Fruit fly (Drosophila melanogaster): ENCODE results near the gene CG7110.

Gene CG7110

dm6 chr2L:13366109-13366747, 32.6 kb upstream of the CG7110 start, which contains the start of the genes Nnp-1 and Grx3 (continued):
- TF ChIP-seq CG14710 (tag; optimal IDR thresholded peaks at IDR 0.05): peak; percentile 82
- no peak for TF ChIP-seq otp (GFP tag; IDR thresholded peaks at IDR 0.05)
- peak; percentile 32; the same call in 1 of the 3 replicates for TF ChIP-seq knrl (GFP tag; IDR thresholded peaks at IDR 0.05; ENCODE audit: partially characterized antibody)
- no peak for TF ChIP-seq unpg (GFP tag; optimal IDR thresholded peaks at IDR 0.05)
- TF ChIP-seq Tbp (GFP tag; optimal IDR thresholded peaks at IDR 0.05): no peak
- no peak for TF ChIP-seq CG33557 (GFP tag; optimal IDR thresholded peaks at IDR 0.05)
- no peak for TF ChIP-seq CG10209 (GFP tag; optimal IDR thresholded peaks at IDR 0.05)
- no peak for TF ChIP-seq btn (GFP tag; optimal IDR thresholded peaks at IDR 0.05)
- TF ChIP-seq cwo (GFP tag; optimal IDR thresholded peaks at IDR 0.05): peak; percentile 98
- no peak for TF ChIP-seq CG12236 (GFP tag; optimal IDR thresholded peaks at IDR 0.05)
- TF ChIP-seq Doc3 (GFP tag; IDR thresholded peaks at IDR 0.05; ENCODE audit: partially characterized antibody): no peak
- TF ChIP-seq CG10274 (GFP tag; optimal IDR thresholded peaks at IDR 0.05): no peak
- TF ChIP-seq CG8944 (GFP tag; optimal IDR thresholded peaks at IDR 0.05): no peak
- TF ChIP-seq abd-A (tag; optimal IDR thresholded peaks at IDR 0.05): no peak
- no peak for TF ChIP-seq CG15073 (GFP tag; optimal IDR thresholded peaks at IDR 0.05)
- no peak for TF ChIP-seq tio (GFP tag; optimal IDR thresholded peaks at IDR 0.05)
- TF ChIP-seq vnd (GFP tag; IDR thresholded peaks at IDR 0.05; ENCODE audit: partially characterized antibody): no peak
- no peak for TF ChIP-seq trh (GFP tag; optimal IDR thresholded peaks at IDR 0.05)
- TF ChIP-seq CG16779 (GFP tag; IDR thresholded peaks at IDR 0.05): no peak
- no peak for TF ChIP-seq Eip74EF (GFP tag; optimal IDR thresholded peaks at IDR 0.05)
- TF ChIP-seq CG32532 (GFP tag; IDR thresholded peaks at IDR 0.05): peak; percentile 56; the same call in 1 of the 2 replicates
- no peak for TF ChIP-seq Sry-δ (GFP tag; optimal IDR thresholded peaks at IDR 0.05)
- no peak for TF ChIP-seq CG6272 (GFP tag; IDR thresholded peaks at IDR 0.05)
- no peak; the same call in 1 of the 2 replicates for TF ChIP-seq ranshi (GFP tag; IDR thresholded peaks at IDR 0.05)
- no peak for TF ChIP-seq sna (GFP tag; IDR thresholded peaks at IDR 0.05; ENCODE audit: partially characterized antibody)
- TF ChIP-seq CG12155 (GFP tag; optimal IDR thresholded peaks at IDR 0.05): peak; percentile 61
- TF ChIP-seq CG12299 (tag; optimal IDR thresholded peaks at IDR 0.05): peak; percentile 46
- TF ChIP-seq vfl (GFP tag; optimal IDR thresholded peaks at IDR 0.05): no peak
- TF ChIP-seq lov (optimal IDR thresholded peaks at IDR 0.05): no peak
- no peak for TF ChIP-seq lov (GFP tag; IDR thresholded peaks at IDR 0.05)
- TF ChIP-seq CG31224 (GFP tag; IDR thresholded peaks at IDR 0.05): no peak
- TF ChIP-seq nau (GFP tag; optimal IDR thresholded peaks at IDR 0.05): no peak
- TF ChIP-seq Asciz (GFP tag; optimal IDR thresholded peaks at IDR 0.05): no peak
- peak; percentile 27 for TF ChIP-seq Oli (tag; optimal IDR thresholded peaks at IDR 0.05)
- no peak for TF ChIP-seq Taf1 (GFP tag; IDR thresholded peaks at IDR 0.05)
- TF ChIP-seq Mad (GFP tag; optimal IDR thresholded peaks at IDR 0.05): peak; percentile 37
- peak; percentile 76 for TF ChIP-seq CG3847 (GFP tag; IDR thresholded peaks at IDR 0.05)
- TF ChIP-seq CG15696 (tag; optimal IDR thresholded peaks at IDR 0.05): peak; percentile 65
- no peak for TF ChIP-seq sima (GFP tag; optimal IDR thresholded peaks at IDR 0.05)
- peak; percentile 32; the same call in 1 of the 2 replicates for TF ChIP-seq lmd (GFP tag; IDR thresholded peaks at IDR 0.05)
- peak; percentile 54 for TF ChIP-seq tin (GFP tag; optimal IDR thresholded peaks at IDR 0.05)
- peak in 1 of 2 experiments; percentile 60 for TF ChIP-seq dpn (GFP tag; optimal IDR thresholded peaks at IDR 0.05)
- TF ChIP-seq Hsf (GFP tag; optimal IDR thresholded peaks at IDR 0.05): peak; percentile 7
- peak; percentile 52 for TF ChIP-seq Bdp1 (GFP tag; optimal IDR thresholded peaks at IDR 0.05)
- no peak; the same call in 1 of the 2 replicates for TF ChIP-seq CG4404 (GFP tag; IDR thresholded peaks at IDR 0.05)
- no peak for TF ChIP-seq crc (GFP tag; optimal IDR thresholded peaks at IDR 0.05)
- peak; percentile 44; the same call in 1 of the 2 replicates for TF ChIP-seq sob (GFP tag; IDR thresholded peaks at IDR 0.05)
- TF ChIP-seq jing (GFP tag; optimal IDR thresholded peaks at IDR 0.05): no peak
- no peak for TF ChIP-seq CTCF (GFP tag; optimal IDR thresholded peaks at IDR 0.05)
- TF ChIP-seq luna (GFP tag; optimal IDR thresholded peaks at IDR 0.05): no peak
- TF ChIP-seq CG4730 (GFP tag; IDR thresholded peaks at IDR 0.05): no peak
